Fruit fly (Drosophila melanogaster): Measurements from ENCODE around the gene SmB.
A peak's percentile ranks its signal among the peaks of the same experiment; 100 is the strongest.

SmB gene

DNA sequence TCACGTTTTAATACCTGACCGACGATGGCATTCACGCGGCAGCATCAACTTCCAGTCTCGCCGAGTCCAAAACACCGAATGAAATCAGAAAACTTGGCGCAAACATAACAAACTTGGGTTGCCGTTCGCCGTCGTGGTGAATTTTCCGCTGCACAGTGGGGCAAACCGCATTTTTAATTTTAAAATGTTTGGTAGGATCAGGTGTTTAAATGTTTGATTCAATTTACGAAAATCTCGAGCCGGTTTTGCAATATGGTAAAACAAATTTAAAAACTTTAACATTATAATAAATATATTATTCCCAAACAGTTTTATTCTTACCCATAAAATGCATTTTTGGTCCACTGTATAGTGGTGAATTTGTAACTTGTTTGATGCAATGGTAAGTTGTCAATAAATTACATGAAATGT lies 47.8 kb upstream of the SmB start, which contains the start of gene RluA-1 (continued):
- TF ChIP-seq tup (GFP tag; optimal IDR thresholded peaks at IDR 0.05) (peak; percentile 97), NC2α (GFP tag; optimal IDR thresholded peaks at IDR 0.05) (peak; percentile 90), tx (GFP tag; optimal IDR thresholded peaks at IDR 0.05) (peak; percentile 92), CG33557 (GFP tag; optimal IDR thresholded peaks at IDR 0.05) (peak; percentile 99), Oli (tag; optimal IDR thresholded peaks at IDR 0.05) (peak; percentile 100), Hr51 (GFP tag; optimal IDR thresholded peaks at IDR 0.05) (peak; percentile 97 to 100), CG15514 (GFP tag; optimal IDR thresholded peaks at IDR 0.05) (peak; percentile 95), Bgb (GFP tag; IDR thresholded peaks at IDR 0.05; ENCODE audit: partially characterized antibody) (peak; percentile 53), Sin3A (optimal IDR thresholded peaks at IDR 0.05) (no peak), nmo (GFP tag; optimal IDR thresholded peaks at IDR 0.05) (peak; percentile 100), YL-1 (GFP tag; optimal IDR thresholded peaks at IDR 0.05) (peak; percentile 97), CG14441 (GFP tag; IDR thresholded peaks at IDR 0.05) (peak; percentile 99), Dbx (GFP tag; IDR thresholded peaks at IDR 0.05) (peak; percentile 90), CG2712 (tag; optimal IDR thresholded peaks at IDR 0.05) (peak; percentile 100), CG30403 (GFP tag; optimal IDR thresholded peaks at IDR 0.05) (peak; percentile 99), CG8388 (GFP tag; optimal IDR thresholded peaks at IDR 0.05) (peak; percentile 99), CG6683 (GFP tag; optimal IDR thresholded peaks at IDR 0.05) (peak; percentile 98), Stat92E (GFP tag; optimal IDR thresholded peaks at IDR 0.05) (peak in 1 of 3 experiments; percentile 98), cwo (GFP tag; optimal IDR thresholded peaks at IDR 0.05) (peak; percentile 98), lab (GFP tag; optimal IDR thresholded peaks at IDR 0.05) (peak; percentile 99), CG9215 (GFP tag; IDR thresholded peaks at IDR 0.05) (peak; percentile 97), BEAF-32 (GFP tag; optimal IDR thresholded peaks at IDR 0.05) (peak; percentile 29), Doc3 (GFP tag; IDR thresholded peaks at IDR 0.05; ENCODE audit: partially characterized antibody) (peak; percentile 56; the same call in 2 of the 3 replicates), ewg (GFP tag; optimal IDR thresholded peaks at IDR 0.05) (peak; percentile 99), Sox102F (GFP tag; optimal IDR thresholded peaks at IDR 0.05) (peak; percentile 100), twi (tag; optimal IDR thresholded peaks at IDR 0.05) (peak; percentile 99), ase (GFP tag; IDR thresholded peaks at IDR 0.05) (peak; percentile 99), CG1529 (GFP tag; optimal IDR thresholded peaks at IDR 0.05) (peak; percentile 99), Hsf (GFP tag; optimal IDR thresholded peaks at IDR 0.05) (peak; percentile 98), CG32532 (GFP tag; IDR thresholded peaks at IDR 0.05) (peak; percentile 99), CG10147 (GFP tag; optimal IDR thresholded peaks at IDR 0.05) (peak; percentile 98), CG31365 (tag; optimal IDR thresholded peaks at IDR 0.05) (peak; percentile 92), CG16863 (GFP tag; optimal IDR thresholded peaks at IDR 0.05) (peak; percentile 91), CG3407 (GFP tag; optimal IDR thresholded peaks at IDR 0.05) (peak; percentile 99), CrebB (tag; optimal IDR thresholded peaks at IDR 0.05) (peak; percentile 99), al (GFP tag; IDR thresholded peaks at IDR 0.05) (peak; percentile 93), MBD-R2 (GFP tag; IDR thresholded peaks at IDR 0.05) (peak; percentile 73), seq (GFP tag; IDR thresholded peaks at IDR 0.05) (peak; percentile 100), Trl (optimal IDR thresholded peaks at IDR 0.05) (no peak), Trl (GFP tag; optimal IDR thresholded peaks at IDR 0.05) (peak; percentile 95), Ada2b (GFP tag; IDR thresholded peaks at IDR 0.05) (peak; percentile 96), CG11695 (GFP tag; IDR thresholded peaks at IDR 0.05) (peak; percentile 99), pan (optimal IDR thresholded peaks at IDR 0.05) (no peak), pan (GFP tag; optimal IDR thresholded peaks at IDR 0.05 in 1 of 2, IDR thresholded peaks at IDR 0.05 in 1 of 2) (peak in 1 of 2 experiments; percentile 100), D19B (GFP tag; optimal IDR thresholded peaks at IDR 0.05) (peak; percentile 95), Dp (GFP tag; optimal IDR thresholded peaks at IDR 0.05) (peak; percentile 50), Fer3 (tag; optimal IDR thresholded peaks at IDR 0.05) (peak; percentile 99), chm (GFP tag; IDR thresholded peaks at IDR 0.05) (peak; percentile 100), NFAT (GFP tag; IDR thresholded peaks at IDR 0.05) (peak; percentile 99; the same call in 1 of the 2 replicates), CG1647 (GFP tag; optimal IDR thresholded peaks at IDR 0.05) (peak; percentile 96)
